Worm (Caenorhabditis elegans): ENCODE results near the gene hpo-15.

DNA sequence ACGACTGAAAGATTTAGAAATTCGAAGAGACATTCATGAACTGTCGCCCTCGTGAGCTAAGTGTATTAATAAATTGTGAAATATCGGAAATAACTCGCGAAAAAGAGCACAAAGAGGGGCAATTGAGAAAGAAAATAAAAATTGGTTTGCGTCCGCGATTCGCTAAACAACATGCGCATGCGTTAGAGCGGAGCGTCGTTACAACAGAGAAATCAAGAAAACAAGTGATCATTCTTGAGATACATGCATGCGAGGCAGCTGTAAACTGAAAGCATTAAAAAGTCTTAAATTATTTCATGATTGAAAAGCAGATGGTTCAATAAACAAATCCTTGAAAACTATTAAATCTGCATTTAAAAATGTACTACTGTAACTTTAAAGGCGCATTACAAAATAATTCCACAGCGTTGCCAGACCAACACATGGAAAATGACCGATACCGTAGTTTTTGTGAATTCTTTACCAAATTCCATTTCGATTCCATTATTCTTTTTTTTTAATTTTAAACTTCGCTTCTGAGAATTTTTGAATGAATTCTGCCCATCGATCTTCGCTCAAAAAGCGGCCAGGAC lies 22.7 kb upstream of the hpo-15 start, which contains the start of the genes cox-16 and syp-2:
- TF ChIP-seq aly-2 (tag; optimal IDR thresholded peaks at IDR 0.05) (no peak), jun-1 (tag; optimal IDR thresholded peaks at IDR 0.05) (no peak), efl-1 (optimal IDR thresholded peaks at IDR 0.05) (peak; percentile 33 to 45), efl-1 (GFP tag; optimal IDR thresholded peaks at IDR 0.05 in 1 of 2) (peak; percentile 35 to 86), nhr-237 (tag; optimal IDR thresholded peaks at IDR 0.05) (no peak), lsy-2 (tag; optimal IDR thresholded peaks at IDR 0.05) (peak in 1 of 2 experiments; percentile 61), ztf-11 (tag; optimal IDR thresholded peaks at IDR 0.05) (no peak), F16B12.6 (tag; optimal IDR thresholded peaks at IDR 0.05) (no peak), nhr-76 (tag; optimal IDR thresholded peaks at IDR 0.05) (no peak), ama-1 (optimal IDR thresholded peaks at IDR 0.05) (no peak), zip-4 (GFP tag; optimal IDR thresholded peaks at IDR 0.05) (no peak), blmp-1 (tag; optimal IDR thresholded peaks at IDR 0.05) (peak; percentile 12)
